Fruit fly (Drosophila melanogaster) whole organism, embryonic: ENCODE measurements around the gene heph.

Experiments used
- Abd-B ChIP-seq: fragments of 200-800 bp; sonication (Bioruptor generic); optimal IDR thresholded peaks from 2 replicates; lab custom pipeline; 2018; ENCODE audit warnings: missing biosample characterization, mild to moderate bottlenecking, missing genetic modification characterization, moderate library complexity
- Ada2b ChIP-seq: fragments of 200-800 bp; sonication (Bioruptor generic); IDR thresholded peaks from 2 replicates; pipeline ENCODE4 v1.3.6; 2022; ENCODE audit warnings: missing biosample characterization, missing genetic modification characterization
- B-H1 ChIP-seq: fragments of 200-800 bp; sonication (Bioruptor generic); IDR thresholded peaks from 3 replicates; pipeline ENCODE4 v1.3.6; 2022; ENCODE audit warnings: missing biosample characterization, missing genetic modification characterization
- CG10147 ChIP-seq: fragments of 200-800 bp; sonication (Bioruptor generic); optimal IDR thresholded peaks from 2 replicates; lab custom pipeline; 2019; ENCODE audit warnings: missing biosample characterization, mild to moderate bottlenecking, missing genetic modification characterization, moderate library complexity
- CG10462 ChIP-seq: fragments of 200-800 bp; sonication (Bioruptor generic); optimal IDR thresholded peaks from 2 replicates; lab custom pipeline; 2016; ENCODE audit warnings: missing biosample characterization, missing genetic modification characterization
- CG13894 ChIP-seq: fragments of 200-800 bp; sonication (Bioruptor generic); optimal IDR thresholded peaks from 3 replicates; lab custom pipeline; 2018; ENCODE audit warnings: missing biosample characterization, mild to moderate bottlenecking, missing genetic modification characterization, moderate library complexity
- CG1529 ChIP-seq: fragments of 200-800 bp; sonication (Bioruptor generic); optimal IDR thresholded peaks from 3 replicates; lab custom pipeline; 2018; ENCODE audit warnings: missing biosample characterization, missing genetic modification characterization
- CG15514 ChIP-seq: fragments of 200-800 bp; sonication (Bioruptor generic); optimal IDR thresholded peaks from 3 replicates; lab custom pipeline; 2017; ENCODE audit warnings: missing biosample characterization, missing genetic modification characterization, mild to moderate bottlenecking, moderate library complexity, missing genetic modification reagents
- CG15601 ChIP-seq: fragments of 200-800 bp; sonication (Bioruptor generic); optimal IDR thresholded peaks from 3 replicates; lab custom pipeline; 2019; ENCODE audit warnings: missing biosample characterization, mild to moderate bottlenecking, missing genetic modification characterization, moderate library complexity
- CG18476 ChIP-seq: fragments of 200-800 bp; sonication (Bioruptor generic); optimal IDR thresholded peaks from 2 replicates; lab custom pipeline; 2016; ENCODE audit warnings: missing biosample characterization, mild to moderate bottlenecking, missing genetic modification characterization
- CG18599 ChIP-seq: fragments of 200-800 bp; sonication (Bioruptor generic); optimal IDR thresholded peaks from 3 replicates; lab custom pipeline; 2017; ENCODE audit warnings: missing biosample characterization, missing genetic modification characterization, mild to moderate bottlenecking, moderate library complexity, missing genetic modification reagents
- CG4707 ChIP-seq: fragments of 200-800 bp; sonication (Bioruptor generic); optimal IDR thresholded peaks from 2 replicates; lab custom pipeline; 2018; ENCODE audit warnings: missing biosample characterization, mild to moderate bottlenecking, missing genetic modification characterization, moderate library complexity
- CG7928 ChIP-seq: fragments of 200-800 bp; sonication (Bioruptor generic); optimal IDR thresholded peaks from 2 replicates; lab custom pipeline; 2017; ENCODE audit warnings: missing biosample characterization, mild to moderate bottlenecking, missing genetic modification characterization
- CG8290 ChIP-seq, 3 experiments: fragments of 200-800 bp; sonication (Bioruptor generic); optimal IDR thresholded peaks; 2 replicates each; lab custom pipeline; 2016 to 2019; ENCODE audit warnings: missing biosample characterization in 3 of 3, missing genetic modification characterization in 3 of 3, mild to moderate bottlenecking in 2 of 3, moderate library complexity in 1 of 3
- CG8478 ChIP-seq: fragments of >200 bp; optimal IDR thresholded peaks from 2 replicates; lab custom pipeline; 2018
- CkIIα-i1 ChIP-seq: fragments of 200-800 bp; sonication (Bioruptor generic); IDR thresholded peaks from 2 replicates; pipeline ENCODE4 v1.3.6; 2022; ENCODE audit warnings: missing biosample characterization, missing genetic modification characterization
- CoRest ChIP-seq: fragments of 200-800 bp; sonication (Bioruptor generic); optimal IDR thresholded peaks from 3 replicates; lab custom pipeline; 2018; ENCODE audit warnings: missing biosample characterization, mild to moderate bottlenecking, missing genetic modification characterization, moderate library complexity
- CrebB ChIP-seq: fragments of 200-800 bp; sonication (Bioruptor generic); optimal IDR thresholded peaks from 3 replicates; lab custom pipeline; 2018; ENCODE audit warnings: missing biosample characterization, mild to moderate bottlenecking, missing genetic modification characterization
- Dll ChIP-seq: fragments of 200-800 bp; sonication (Bioruptor generic); IDR thresholded peaks from 4 replicates; pipeline ENCODE4 v1.3.6; 2022; ENCODE audit warnings: missing biosample characterization, missing genetic modification characterization; ENCODE audit not compliant: partially characterized antibody
- Dp ChIP-seq: fragments of 200-800 bp; sonication (Bioruptor generic); optimal IDR thresholded peaks from 2 replicates; lab custom pipeline; 2018; ENCODE audit warnings: missing biosample characterization, mild to moderate bottlenecking, missing genetic modification characterization, moderate library complexity
- Eip74EF ChIP-seq, 2 experiments: fragments of 200-800 bp in 1 of 2; fragments of >200 bp in 1 of 2; sonication (Bioruptor generic) in 1 of 2; optimal IDR thresholded peaks; 2 replicates each; lab custom pipeline; 2017 to 2019; ENCODE audit warnings: missing biosample characterization in 2 of 2, missing genetic modification characterization in 2 of 2, mild to moderate bottlenecking in 1 of 2, moderate library complexity in 1 of 2
- Ets65A ChIP-seq: fragments of 200-800 bp; sonication (Bioruptor generic); peaks from one replicate; lab custom pipeline; 2016; ENCODE audit warnings: missing biosample characterization, missing genetic modification characterization
- HLH3B ChIP-seq: fragments of 200-800 bp; sonication (Bioruptor generic); IDR thresholded peaks from 2 replicates; pipeline ENCODE4 v1.3.6; 2022; ENCODE audit warnings: missing biosample characterization, missing genetic modification characterization
- HLH4C ChIP-seq: fragments of 200-800 bp; sonication (Bioruptor generic); IDR thresholded peaks from 3 replicates; pipeline ENCODE4 v1.3.6; 2022; ENCODE audit warnings: missing biosample characterization, missing genetic modification characterization; ENCODE audit not compliant: partially characterized antibody
- Hr51 ChIP-seq, 2 experiments: fragments of 200-800 bp; sonication (Bioruptor generic); optimal IDR thresholded peaks; 2 replicates in 1 of 2; 3 replicates in 1 of 2; lab custom pipeline; 2016 to 2018; ENCODE audit warnings: missing biosample characterization in 2 of 2, missing genetic modification characterization in 2 of 2, mild to moderate bottlenecking in 1 of 2, moderate library complexity in 1 of 2
- NK7.1 ChIP-seq: fragments of 200-800 bp; sonication (Bioruptor generic); optimal IDR thresholded peaks from 3 replicates; lab custom pipeline; 2016; ENCODE audit warnings: missing biosample characterization, missing genetic modification characterization
- NfI ChIP-seq: fragments of 200-800 bp; sonication (Bioruptor generic); optimal IDR thresholded peaks from 3 replicates; lab custom pipeline; 2018; ENCODE audit warnings: missing biosample characterization, mild to moderate bottlenecking, missing genetic modification characterization, moderate library complexity
- Sox102F ChIP-seq: fragments of 200-800 bp; sonication (Bioruptor generic); optimal IDR thresholded peaks from 2 replicates; lab custom pipeline; 2018; ENCODE audit warnings: missing biosample characterization, mild to moderate bottlenecking, missing genetic modification characterization, moderate library complexity
- bbx ChIP-seq: fragments of 200-800 bp; sonication (Bioruptor generic); IDR thresholded peaks from 2 replicates; pipeline ENCODE4 v1.3.6; 2022; ENCODE audit warnings: missing biosample characterization, missing genetic modification characterization; ENCODE audit not compliant: partially characterized antibody
- br ChIP-seq: fragments of >200 bp; optimal IDR thresholded peaks from 2 replicates; lab custom pipeline; 2017
- crc ChIP-seq: fragments of 200-800 bp; sonication (Bioruptor generic); optimal IDR thresholded peaks from 2 replicates; lab custom pipeline; 2016; ENCODE audit warnings: missing biosample characterization, missing genetic modification characterization
- cwo ChIP-seq: fragments of 200-800 bp; sonication (Bioruptor generic); optimal IDR thresholded peaks from 3 replicates; lab custom pipeline; 2017; ENCODE audit warnings: missing biosample characterization, missing genetic modification characterization, mild to moderate bottlenecking, moderate library complexity, missing genetic modification reagents
- dan ChIP-seq: fragments of 200-800 bp; sonication (Bioruptor generic); IDR thresholded peaks from 2 replicates; pipeline ENCODE4 v1.3.6; 2022; ENCODE audit warnings: missing biosample characterization, missing genetic modification characterization
- dmrt11E ChIP-seq: fragments of 200-800 bp; sonication (Bioruptor generic); optimal IDR thresholded peaks from 3 replicates; lab custom pipeline; 2018; ENCODE audit warnings: missing biosample characterization, mild to moderate bottlenecking, missing genetic modification characterization, moderate library complexity
- eve ChIP-seq, 2 experiments: fragments of >200 bp; optimal IDR thresholded peaks; 2 replicates each; lab custom pipeline; 2017; ENCODE audit warnings: missing biosample characterization in 2 of 2, missing genetic modification characterization in 2 of 2
- ewg ChIP-seq: fragments of 200-800 bp; sonication (Bioruptor generic); optimal IDR thresholded peaks from 3 replicates; lab custom pipeline; 2017; ENCODE audit warnings: mild to moderate bottlenecking, missing biosample characterization, missing genetic modification reagents, missing genetic modification characterization
- exex ChIP-seq: fragments of 200-800 bp; sonication (Bioruptor generic); optimal IDR thresholded peaks from 4 replicates; lab custom pipeline; 2018; ENCODE audit warnings: missing biosample characterization, mild to moderate bottlenecking, missing genetic modification characterization, moderate library complexity
- fd102C ChIP-seq: fragments of 200-800 bp; sonication (Bioruptor generic); optimal IDR thresholded peaks from 2 replicates; lab custom pipeline; 2018; ENCODE audit warnings: missing biosample characterization, mild to moderate bottlenecking, missing genetic modification characterization, moderate library complexity
- fu2 ChIP-seq: fragments of 200-800 bp; sonication (Bioruptor generic); optimal IDR thresholded peaks from 2 replicates; lab custom pipeline; 2016; ENCODE audit warnings: missing biosample characterization, missing genetic modification characterization
- her ChIP-seq: fragments of 200-800 bp; sonication (Bioruptor generic); optimal IDR thresholded peaks from 2 replicates; lab custom pipeline; 2016; ENCODE audit warnings: missing biosample characterization, missing genetic modification characterization
- jumu ChIP-seq: fragments of 200-800 bp; sonication (Bioruptor generic); optimal IDR thresholded peaks from 3 replicates; lab custom pipeline; 2016; ENCODE audit warnings: missing biosample characterization, missing genetic modification characterization
- pan ChIP-seq, 4 experiments: fragments of >200 bp in 3 of 4; fragments of 200-800 bp in 1 of 4; sonication (Bioruptor generic) in 1 of 4; optimal IDR thresholded peaks in 3 of 4; IDR thresholded peaks in 1 of 4; 2 replicates each; pipeline versions ENCODE4 v1.3.6 to Lab custom; 2017 to 2022; ENCODE audit warnings: missing biosample characterization in 2 of 4, missing genetic modification characterization in 2 of 4, mixed read lengths in 1 of 4
- pita ChIP-seq: fragments of 200-800 bp; sonication (Bioruptor generic); optimal IDR thresholded peaks from 2 replicates; lab custom pipeline; 2017; ENCODE audit warnings: missing biosample characterization, mild to moderate bottlenecking, missing genetic modification characterization
- pum ChIP-seq: fragments of 200-800 bp; sonication (Bioruptor generic); optimal IDR thresholded peaks from 2 replicates; lab custom pipeline; 2016; ENCODE audit warnings: missing biosample characterization, missing genetic modification characterization
- sisA ChIP-seq: fragments of 200-800 bp; sonication (Bioruptor generic); IDR thresholded peaks from 2 replicates; pipeline ENCODE4 v1.3.6; 2022; ENCODE audit warnings: missing biosample characterization, missing genetic modification characterization
- zf30C ChIP-seq: fragments of 200-800 bp; sonication (Bioruptor generic); optimal IDR thresholded peaks from 3 replicates; lab custom pipeline; 2018; ENCODE audit warnings: missing biosample characterization, mild to moderate bottlenecking, missing genetic modification characterization
- zfh2 ChIP-seq: fragments of 200-800 bp; sonication (Bioruptor generic); optimal IDR thresholded peaks from 2 replicates; lab custom pipeline; 2016; ENCODE audit warnings: missing biosample characterization, missing genetic modification characterization

The heph gene

dm6 chr3R:31928439-31928838 lies 86.9 kb downstream of the heph start (continued):
- TF ChIP-seq her (GFP tag; lab: Kevin White, UChicago), result no peak
- TF ChIP-seq CoRest (tag; lab: Kevin White, UChicago), result no peak
- no peak for TF ChIP-seq br
- TF ChIP-seq dmrt11E, result no peak
- TF ChIP-seq pan (optimal IDR thresholded peaks at IDR 0.05; lab: Kevin White, UChicago), result no peak
- TF ChIP-seq pan (GFP tag; optimal IDR thresholded peaks at IDR 0.05 in 1 of 2, IDR thresholded peaks at IDR 0.05 in 1 of 2), result no peak
- TF ChIP-seq CG15601 (tag; lab: Kevin White, UChicago), result no peak
- peak; percentile 43 for TF ChIP-seq pita (GFP tag; lab: Kevin White, UChicago)
- peak; percentile 17 for TF ChIP-seq Abd-B
- TF ChIP-seq cwo (GFP tag; lab: Kevin White, UChicago), result no peak
- TF ChIP-seq exex (tag; lab: Kevin White, UChicago), result no peak
- TF ChIP-seq CG15514 (GFP tag; lab: Kevin White, UChicago), result no peak
- TF ChIP-seq Ets65A (GFP tag; lab: Kevin White, UChicago), result peak; percentile 89
- TF ChIP-seq pum (GFP tag; lab: Kevin White, UChicago), result no peak

- no peak for TF ChIP-seq Hr51 (GFP tag; optimal IDR thresholded peaks at IDR 0.05; lab: Kevin White, UChicago)
- TF ChIP-seq CG18476 (GFP tag; lab: Kevin White, UChicago), result no peak
- TF ChIP-seq Dll (GFP tag; lab: Robert Waterston, UW), result no peak
- no peak for TF ChIP-seq pan (optimal IDR thresholded peaks at IDR 0.05; lab: Kevin White, UChicago)
- TF ChIP-seq pan (GFP tag; optimal IDR thresholded peaks at IDR 0.05 in 1 of 2, IDR thresholded peaks at IDR 0.05 in 1 of 2), result peak in 1 of 2 experiments; percentile 20
- no peak for TF ChIP-seq eve (GFP tag; optimal IDR thresholded peaks at IDR 0.05; lab: Kevin White, UChicago)
- no peak for TF ChIP-seq HLH3B (GFP tag; lab: Robert Waterston, UW)
- peak; percentile 10 for TF ChIP-seq Sox102F (GFP tag; lab: Kevin White, UChicago)
- TF ChIP-seq fu2, result no peak
- TF ChIP-seq CG13894 (tag; lab: Kevin White, UChicago), result no peak
- TF ChIP-seq CG8478 (lab: Kevin White, UChicago), result no peak
- TF ChIP-seq zfh2 (GFP tag; lab: Kevin White, UChicago), result no peak
- TF ChIP-seq CG7928, result no peak
- no peak for TF ChIP-seq CG8290 (GFP tag; optimal IDR thresholded peaks at IDR 0.05; lab: Kevin White, UChicago)
- peak in 1 of 2 experiments; percentile 64 for TF ChIP-seq CG8290 (tag; optimal IDR thresholded peaks at IDR 0.05; lab: Kevin White, UChicago)
- no peak for TF ChIP-seq CG10147 (GFP tag; lab: Kevin White, UChicago)
- TF ChIP-seq CrebB, result no peak
- TF ChIP-seq fd102C (GFP tag; lab: Kevin White, UChicago), result no peak
- TF ChIP-seq CG18599, result peak; percentile 21
- TF ChIP-seq HLH4C, result no peak
- TF ChIP-seq Eip74EF (GFP tag; optimal IDR thresholded peaks at IDR 0.05; lab: Kevin White, UChicago), result no peak
- TF ChIP-seq cwo (GFP tag; lab: Kevin White, UChicago), result no peak
- TF ChIP-seq bbx (GFP tag; lab: Robert Waterston, UW), result no peak
- no peak for TF ChIP-seq NfI (GFP tag; lab: Kevin White, UChicago)
- TF ChIP-seq CG1529 (GFP tag; lab: Kevin White, UChicago), result no peak
- TF ChIP-seq CG10462, result no peak
- TF ChIP-seq sisA, result peak; percentile 3; the same call in 1 of the 2 replicates
- TF ChIP-seq zf30C, result peak; percentile 47
- TF ChIP-seq ewg (GFP tag; lab: Kevin White, UChicago), result peak; percentile 9
- no peak for TF ChIP-seq NK7.1 (GFP tag; lab: Kevin White, UChicago)
- no peak for TF ChIP-seq Dp (GFP tag; lab: Kevin White, UChicago)
- no peak for TF ChIP-seq Ada2b (GFP tag; lab: Robert Waterston, UW)
- no peak for TF ChIP-seq crc (GFP tag; lab: Kevin White, UChicago)
- no peak for TF ChIP-seq jumu (GFP tag; lab: Kevin White, UChicago)
- no peak for TF ChIP-seq B-H1
- no peak for TF ChIP-seq exex (tag; lab: Kevin White, UChicago)
- TF ChIP-seq CG4707 (GFP tag; lab: Kevin White, UChicago), result no peak
- TF ChIP-seq CkIIα-i1 (GFP tag; lab: Robert Waterston, UW), result no peak
- TF ChIP-seq CoRest (tag; lab: Kevin White, UChicago), result no peak
- TF ChIP-seq dan (GFP tag; lab: Robert Waterston, UW), result no peak
These were observed 113.7 kb downstream of the heph start for dm6 chr3R:31901579-31901978.
